Worm (Caenorhabditis elegans): Measurements from ENCODE around the gene Y5F2A.4.
"Not testable (repeated sequence)": the region's sequence is repeated elsewhere in the genome, so short reads cannot be mapped to it uniquely, and the experiment has no call there.

Gene Y5F2A.4

DNA sequence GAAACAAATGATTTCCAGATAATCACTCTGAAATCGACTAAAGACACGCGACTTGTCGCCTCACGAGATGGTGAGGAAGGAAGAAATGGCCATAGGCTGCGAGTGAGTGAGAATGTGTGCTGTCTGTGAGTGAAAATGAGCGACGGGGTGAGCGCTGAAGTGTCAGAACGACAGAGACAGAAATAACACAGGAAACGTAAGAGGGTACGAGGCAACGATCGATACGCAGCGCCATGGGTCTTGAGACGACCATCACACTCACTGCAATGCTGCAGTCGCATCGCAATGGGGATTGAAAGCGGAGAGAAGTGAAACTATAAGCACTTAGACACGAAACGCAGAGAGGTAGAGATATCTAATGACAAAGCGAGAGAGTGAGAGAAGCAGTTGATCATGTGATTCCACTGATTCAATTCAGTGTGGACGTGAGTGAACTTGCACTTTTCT is 4.4 kb upstream of the Y5F2A.4 start (continued):
- TF ChIP-seq ztf-1 (GFP tag; conservative IDR thresholded peaks at IDR 0.05) (no peak), nhr-12 (tag; optimal IDR thresholded peaks at IDR 0.05) (no peak), nhr-23 (tag; optimal IDR thresholded peaks at IDR 0.05) (peak; percentile 42), lsy-2 (tag; optimal IDR thresholded peaks at IDR 0.05) (peak; percentile 76 to 94), Y55F3AM.14 (GFP tag; optimal IDR thresholded peaks at IDR 0.05) (peak; percentile 83), C34F6.9 (tag; optimal IDR thresholded peaks at IDR 0.05) (peak; percentile 99), zag-1 (tag; optimal IDR thresholded peaks at IDR 0.05) (peak; percentile 99), egl-27 (tag; optimal IDR thresholded peaks at IDR 0.05) (peak; percentile 93), ztf-11 (tag; optimal IDR thresholded peaks at IDR 0.05) (no peak), unc-62 (GFP tag; optimal IDR thresholded peaks at IDR 0.05) (peak; percentile 21)

DNA sequence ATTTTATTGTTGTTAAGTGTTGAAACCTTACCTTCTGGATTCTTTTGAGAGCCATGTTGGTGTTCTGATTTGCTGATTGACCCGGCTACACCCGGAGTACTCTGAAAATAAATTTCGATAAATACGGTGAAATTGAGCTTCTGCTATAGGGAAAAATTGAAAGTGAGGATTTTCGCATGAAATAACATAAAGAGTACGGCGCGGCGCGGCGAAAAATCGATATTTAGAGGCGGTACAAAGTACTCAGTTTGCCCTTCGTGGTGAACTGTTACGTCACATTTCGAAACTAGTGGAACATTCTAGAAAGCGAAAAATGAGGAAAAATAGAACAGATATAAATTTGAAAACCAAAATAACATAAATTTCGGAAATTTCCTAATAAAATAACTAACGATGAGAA is 3.8 kb upstream of the Y5F2A.4 start, which contains the start of gene let-70:
TSS of gene let-70 (minus strand) at position 101 of the 400 bp plus-strand sequence.
- TF ChIP-seq ztf-1 (GFP tag; conservative IDR thresholded peaks at IDR 0.05) = no peak
- TF ChIP-seq sem-4 (tag; optimal IDR thresholded peaks at IDR 0.05) = no peak
- TF ChIP-seq nhr-21 (tag; optimal IDR thresholded peaks at IDR 0.05) = no peak
- TF ChIP-seq mbf-1 (tag; optimal IDR thresholded peaks at IDR 0.05) = no peak
- peak; percentile 12 for TF ChIP-seq nhr-129 (tag; optimal IDR thresholded peaks at IDR 0.05)

DNA sequence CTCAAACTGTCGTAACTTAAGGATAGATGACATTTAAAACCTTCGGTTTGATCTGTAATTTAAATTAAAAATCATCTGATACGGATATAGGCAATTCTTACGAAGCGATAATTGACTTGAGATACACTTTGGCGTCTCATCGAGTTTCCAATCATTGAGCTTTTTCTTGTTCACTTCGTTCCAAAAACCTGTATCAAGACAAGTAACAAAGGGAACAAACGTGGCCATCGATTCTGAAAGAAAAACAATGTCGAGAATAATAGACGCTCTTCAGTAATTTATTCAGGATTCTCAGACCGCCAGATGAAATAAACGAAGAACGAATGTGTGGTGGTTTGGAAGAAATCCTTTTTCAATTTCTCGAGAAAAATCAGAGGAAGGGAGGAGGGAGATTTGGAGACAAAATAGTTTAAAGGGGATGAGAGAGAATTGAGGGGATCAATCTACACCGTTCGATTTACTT is 2.5 kb upstream of the Y5F2A.4 start, which contains the start of gene atg-7:
TSS of gene atg-7 (minus strand) at position 233 of the 463 bp plus-strand sequence.
- TF ChIP-seq unc-62 (GFP tag; optimal IDR thresholded peaks at IDR 0.05) (no peak), nhr-25 (tag; optimal IDR thresholded peaks at IDR 0.05) (peak; percentile 18), F13H6.1 (tag; optimal IDR thresholded peaks at IDR 0.05) (no peak), ama-1 (optimal IDR thresholded peaks at IDR 0.05) (peak; percentile 64), lin-13 (GFP tag; optimal IDR thresholded peaks at IDR 0.05) (peak; percentile 20), ztf-4 (tag; optimal IDR thresholded peaks at IDR 0.05) (peak; percentile 41), lsy-2 (tag; optimal IDR thresholded peaks at IDR 0.05) (peak in 1 of 2 experiments; percentile 36), nhr-129 (tag; optimal IDR thresholded peaks at IDR 0.05) (peak; percentile 7), Y55F3AM.14 (GFP tag; optimal IDR thresholded peaks at IDR 0.05) (peak; percentile 21)

DNA sequence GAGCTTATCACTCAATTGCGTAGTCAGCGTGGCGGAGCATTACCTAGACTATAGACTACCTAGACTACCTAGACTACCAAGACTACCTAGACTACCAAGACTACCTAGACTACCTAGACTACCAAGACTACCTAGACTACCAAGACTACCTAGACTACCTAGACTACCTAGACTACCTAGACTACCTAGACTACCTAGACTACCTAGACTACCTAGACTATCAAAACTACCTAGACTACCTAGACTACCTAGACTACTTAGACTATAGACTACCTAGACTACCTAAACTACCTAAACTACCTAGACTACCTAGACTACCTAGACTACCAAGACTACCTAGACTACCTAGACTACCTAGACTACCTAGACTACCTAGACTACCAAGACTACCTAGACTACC is 7.5 kb downstream of the Y5F2A.4 start:
- not testable (repeated sequence) for TF ChIP-seq sma-9 (GFP tag; optimal IDR thresholded peaks at IDR 0.05)
- peak; percentile 59 for TF ChIP-seq sma-9 (tag; optimal IDR thresholded peaks at IDR 0.05)
- TF ChIP-seq nhr-237 (tag; optimal IDR thresholded peaks at IDR 0.05) = peak; percentile 76

DNA sequence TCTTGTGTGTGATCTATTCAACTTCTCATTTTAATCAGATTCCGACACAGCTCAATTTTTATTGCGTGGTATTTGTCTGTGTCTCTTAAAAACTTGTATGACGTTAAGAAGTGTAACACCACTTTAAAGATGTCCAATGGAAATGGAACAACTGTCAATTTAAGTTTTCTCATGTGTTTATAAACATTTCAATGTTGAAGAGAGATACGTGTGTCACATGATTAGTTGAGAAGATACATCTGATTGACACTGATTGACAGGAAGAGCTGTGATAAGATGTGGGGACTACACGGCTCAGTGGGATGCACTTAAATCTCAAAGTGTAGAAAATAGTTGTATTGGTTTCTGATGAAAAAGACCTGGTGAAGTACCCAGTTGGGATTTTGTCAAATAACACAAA is 10.1 kb downstream of the Y5F2A.4 start:
- TF ChIP-seq nhr-237 (tag; optimal IDR thresholded peaks at IDR 0.05) (no peak), lin-39 (tag; optimal IDR thresholded peaks at IDR 0.05) (no peak), elt-1 (tag; optimal IDR thresholded peaks at IDR 0.05) (no peak), sma-9 (GFP tag; optimal IDR thresholded peaks at IDR 0.05) (peak; percentile 72), sma-9 (tag; optimal IDR thresholded peaks at IDR 0.05) (no peak), gmeb-1 (tag; optimal IDR thresholded peaks at IDR 0.05) (no peak), nhr-129 (tag; optimal IDR thresholded peaks at IDR 0.05) (peak; percentile 87), alr-1 (tag; optimal IDR thresholded peaks at IDR 0.05) (no peak), unc-39 (tag; optimal IDR thresholded peaks at IDR 0.05) (no peak), nhr-77 (tag; optimal IDR thresholded peaks at IDR 0.05) (no peak), F13H6.1 (tag; optimal IDR thresholded peaks at IDR 0.05) (peak; percentile 84), nhr-23 (tag; optimal IDR thresholded peaks at IDR 0.05) (no peak), ztf-4 (tag; optimal IDR thresholded peaks at IDR 0.05) (peak; percentile 62), ztf-1 (GFP tag; conservative IDR thresholded peaks at IDR 0.05) (no peak), ceh-82 (tag; optimal IDR thresholded peaks at IDR 0.05) (no peak), mbf-1 (tag; optimal IDR thresholded peaks at IDR 0.05) (no peak), R02D3.7 (tag; optimal IDR thresholded peaks at IDR 0.05) (no peak), aly-2 (tag; optimal IDR thresholded peaks at IDR 0.05) (no peak), snpc-4 (tag; optimal IDR thresholded peaks at IDR 0.05) (no peak), egl-27 (tag; optimal IDR thresholded peaks at IDR 0.05) (no peak), nhr-12 (tag; optimal IDR thresholded peaks at IDR 0.05) (no peak), unc-62 (GFP tag; optimal IDR thresholded peaks at IDR 0.05) (peak; percentile 79), lin-11 (tag; optimal IDR thresholded peaks at IDR 0.05) (no peak), ama-1 (optimal IDR thresholded peaks at IDR 0.05) (no peak), lsy-2 (tag; optimal IDR thresholded peaks at IDR 0.05) (peak in 1 of 2 experiments; percentile 77), mab-5 (tag; optimal IDR thresholded peaks at IDR 0.05) (peak; percentile 58), nhr-10 (tag; optimal IDR thresholded peaks at IDR 0.05) (no peak), C34F6.9 (tag; optimal IDR thresholded peaks at IDR 0.05) (peak; percentile 59), nhr-6 (tag; optimal IDR thresholded peaks at IDR 0.05) (peak; percentile 67)
